Fruit fly (Drosophila melanogaster) whole organism, prepupa: ENCODE results near the gene emc.
A peak's percentile ranks its signal among the peaks of the same experiment; 100 is the strongest.

Experiments used
- Blimp-1 ChIP-seq: fragments of 200-800 bp; sonication (Bioruptor generic); optimal IDR thresholded peaks from 3 replicates; lab custom pipeline; 2017; ENCODE audit warnings: missing biosample characterization, missing genetic modification characterization, mild to moderate bottlenecking, moderate library complexity, missing genetic modification reagents
- CG10669 ChIP-seq: fragments of 200-800 bp; sonication (Bioruptor generic); optimal IDR thresholded peaks from 3 replicates; lab custom pipeline; 2018; ENCODE audit warnings: missing biosample characterization, mild to moderate bottlenecking, missing genetic modification characterization, moderate library complexity
- CG11294 ChIP-seq: fragments of 200-800 bp; sonication (Bioruptor generic); IDR thresholded peaks from 2 replicates; pipeline ENCODE4 v1.3.6; 2022; ENCODE audit warnings: missing biosample characterization, missing genetic modification characterization
- CG11762 ChIP-seq: fragments of 200-800 bp; sonication (Bioruptor generic); optimal IDR thresholded peaks from 3 replicates; lab custom pipeline; 2016; ENCODE audit warnings: missing biosample characterization, missing genetic modification characterization; ENCODE audit not compliant: insufficient read depth
- CG11902 ChIP-seq: fragments of 200-800 bp; sonication (Bioruptor generic); optimal IDR thresholded peaks from 3 replicates; lab custom pipeline; 2016; ENCODE audit warnings: missing biosample characterization, missing genetic modification characterization
- CG15336 ChIP-seq: fragments of 200-800 bp; sonication (Bioruptor generic); IDR thresholded peaks from 2 replicates; pipeline ENCODE4 v1.3.6; 2022; ENCODE audit warnings: missing biosample characterization, missing genetic modification characterization
- CG1621 ChIP-seq: fragments of 200-800 bp; sonication (Bioruptor generic); optimal IDR thresholded peaks from 3 replicates; lab custom pipeline; 2018; ENCODE audit warnings: missing biosample characterization, mild to moderate bottlenecking, missing genetic modification characterization
- CG16779 ChIP-seq: fragments of 200-800 bp; sonication (Bioruptor generic); optimal IDR thresholded peaks from 3 replicates; lab custom pipeline; 2017; ENCODE audit warnings: missing biosample characterization, mild to moderate bottlenecking, missing genetic modification characterization
- CG3032 ChIP-seq: fragments of 200-800 bp; optimal IDR thresholded peaks from 2 replicates; lab custom pipeline; 2019; ENCODE audit warnings: missing biosample characterization, mild to moderate bottlenecking, missing genetic modification characterization, moderate library complexity
- CG31627 ChIP-seq: fragments of 200-800 bp; sonication (Bioruptor generic); optimal IDR thresholded peaks from 3 replicates; lab custom pipeline; 2016; ENCODE audit warnings: missing biosample characterization, missing genetic modification characterization
- CG32006 ChIP-seq: fragments of 200-800 bp; sonication (Bioruptor generic); optimal IDR thresholded peaks from 3 replicates; lab custom pipeline; 2017; ENCODE audit warnings: missing biosample characterization, mild to moderate bottlenecking, missing genetic modification characterization
- CG34406 ChIP-seq: fragments of 200-800 bp; sonication (Bioruptor generic); optimal IDR thresholded peaks from 3 replicates; lab custom pipeline; 2016; ENCODE audit warnings: missing biosample characterization, missing genetic modification characterization
- CG3919 ChIP-seq: fragments of 200-800 bp; sonication (Bioruptor generic); optimal IDR thresholded peaks from 3 replicates; lab custom pipeline; 2016; ENCODE audit warnings: missing biosample characterization, missing genetic modification characterization
- CG4318 ChIP-seq: fragments of 200-800 bp; sonication (Bioruptor generic); optimal IDR thresholded peaks from 3 replicates; lab custom pipeline; 2017; ENCODE audit warnings: missing biosample characterization, mild to moderate bottlenecking, missing genetic modification characterization
- CG6163 ChIP-seq: fragments of 200-800 bp; sonication (Bioruptor generic); IDR thresholded peaks from 3 replicates; pipeline ENCODE4 v1.3.6; 2022; ENCODE audit warnings: missing biosample characterization, missing genetic modification characterization
- CG6276 ChIP-seq: fragments of 200-800 bp; sonication (Bioruptor generic); optimal IDR thresholded peaks from 2 replicates; lab custom pipeline; 2017; ENCODE audit warnings: missing biosample characterization, mild to moderate bottlenecking, missing genetic modification characterization
- CG6792 ChIP-seq: fragments of 200-800 bp; sonication (Bioruptor generic); optimal IDR thresholded peaks from 3 replicates; lab custom pipeline; 2016; ENCODE audit warnings: missing biosample characterization, missing genetic modification characterization
- CG6808 ChIP-seq: fragments of 200-800 bp; sonication (Bioruptor generic); optimal IDR thresholded peaks from 3 replicates; lab custom pipeline; 2017; ENCODE audit warnings: missing biosample characterization, missing genetic modification characterization, mild to moderate bottlenecking, moderate library complexity, missing genetic modification reagents
- CG6854 ChIP-seq: fragments of 200-800 bp; sonication (Bioruptor generic); optimal IDR thresholded peaks from 2 replicates; lab custom pipeline; 2017; ENCODE audit warnings: missing biosample characterization, mild to moderate bottlenecking, missing genetic modification characterization
- CG7368 ChIP-seq: fragments of 200-800 bp; sonication (Bioruptor generic); optimal IDR thresholded peaks from 3 replicates; lab custom pipeline; 2016; ENCODE audit warnings: missing biosample characterization, missing genetic modification characterization
- CG8119 ChIP-seq: fragments of 200-800 bp; sonication (Bioruptor generic); IDR thresholded peaks from 3 replicates; pipeline ENCODE4 v1.3.6; 2022; ENCODE audit warnings: missing biosample characterization, missing genetic modification characterization
- Eip78C ChIP-seq: fragments of 200-800 bp; sonication (Bioruptor generic); peaks from one replicate; lab custom pipeline; 2016; ENCODE audit warnings: missing biosample characterization, missing genetic modification characterization
- Ets21C ChIP-seq: fragments of 200-800 bp; sonication (Bioruptor generic); optimal IDR thresholded peaks from 3 replicates; lab custom pipeline; 2016; ENCODE audit warnings: missing biosample characterization, missing genetic modification characterization
- Gug ChIP-seq: fragments of 200-800 bp; sonication (Bioruptor generic); IDR thresholded peaks from 2 replicates; pipeline ENCODE4 v1.3.6; 2022; ENCODE audit warnings: missing biosample characterization, missing genetic modification characterization
- Hr38 ChIP-seq: sonication (Bioruptor generic); optimal IDR thresholded peaks from 2 replicates; lab custom pipeline; 2016; ENCODE audit warnings: missing biosample characterization, missing genetic modification characterization
- Hr39 ChIP-seq: fragments of 200-800 bp; sonication (Bioruptor generic); optimal IDR thresholded peaks from 2 replicates; lab custom pipeline; 2016; ENCODE audit warnings: missing biosample characterization, missing genetic modification characterization
- Hr4 ChIP-seq: fragments of 200-800 bp; sonication (Bioruptor generic); optimal IDR thresholded peaks from 3 replicates; lab custom pipeline; 2016; ENCODE audit warnings: missing biosample characterization, missing genetic modification characterization
- Lpt ChIP-seq: fragments of 200-800 bp; sonication (Bioruptor generic); optimal IDR thresholded peaks from 3 replicates; lab custom pipeline; 2016; ENCODE audit warnings: missing biosample characterization, missing genetic modification characterization
- Met ChIP-seq: fragments of 200-800 bp; sonication (Bioruptor generic); optimal IDR thresholded peaks from 3 replicates; lab custom pipeline; 2016; ENCODE audit warnings: missing biosample characterization, missing genetic modification characterization
- OdsH ChIP-seq: fragments of 200-800 bp; sonication (Bioruptor generic); optimal IDR thresholded peaks from 3 replicates; lab custom pipeline; 2016; ENCODE audit warnings: missing biosample characterization, missing genetic modification characterization
- Smox ChIP-seq: fragments of 200-800 bp; sonication (Bioruptor generic); optimal IDR thresholded peaks from 3 replicates; lab custom pipeline; 2016; ENCODE audit warnings: missing biosample characterization, missing genetic modification characterization
- Sox14 ChIP-seq: fragments of 200-800 bp; sonication (Bioruptor generic); optimal IDR thresholded peaks from 3 replicates; lab custom pipeline; 2016; ENCODE audit warnings: missing biosample characterization, missing genetic modification characterization
- achi ChIP-seq: fragments of 200-800 bp; sonication (Bioruptor generic); optimal IDR thresholded peaks from 3 replicates; lab custom pipeline; 2016; ENCODE audit warnings: missing biosample characterization, missing genetic modification characterization
- acj6 ChIP-seq: fragments of 200-800 bp; sonication (Bioruptor generic); optimal IDR thresholded peaks from 3 replicates; lab custom pipeline; 2016; ENCODE audit warnings: missing biosample characterization, missing genetic modification characterization
- cyc ChIP-seq: fragments of 200-800 bp; sonication (Bioruptor generic); optimal IDR thresholded peaks from 3 replicates; lab custom pipeline; 2016; ENCODE audit warnings: missing biosample characterization, missing genetic modification characterization
- eg ChIP-seq: fragments of 200-800 bp; sonication (Bioruptor generic); IDR thresholded peaks from 3 replicates; pipeline ENCODE4 v1.3.6; 2022; ENCODE audit warnings: missing biosample characterization, missing genetic modification characterization
- fd59A ChIP-seq: fragments of 200-800 bp; sonication (Bioruptor generic); optimal IDR thresholded peaks from 2 replicates; lab custom pipeline; 2017; ENCODE audit warnings: missing biosample characterization, mild to moderate bottlenecking, missing genetic modification characterization, missing genetic modification reagents
- fd85E ChIP-seq: fragments of 200-800 bp; sonication (Bioruptor generic); optimal IDR thresholded peaks from 3 replicates; lab custom pipeline; 2016; ENCODE audit warnings: missing biosample characterization, missing genetic modification characterization
- fkh ChIP-seq: fragments of 200-800 bp; sonication (Bioruptor generic); optimal IDR thresholded peaks from 3 replicates; lab custom pipeline; 2017; ENCODE audit warnings: missing biosample characterization, mild to moderate bottlenecking, missing genetic modification characterization, moderate library complexity
- net ChIP-seq: fragments of 200-800 bp; sonication (Bioruptor generic); optimal IDR thresholded peaks from 3 replicates; lab custom pipeline; 2016; ENCODE audit warnings: missing biosample characterization, missing genetic modification characterization
- pdm3 ChIP-seq: fragments of 200-800 bp; sonication (Bioruptor generic); optimal IDR thresholded peaks from 3 replicates; lab custom pipeline; 2016; ENCODE audit warnings: missing biosample characterization, missing genetic modification characterization
- salr ChIP-seq, 2 experiments: fragments of 200-800 bp; sonication (Bioruptor generic); optimal IDR thresholded peaks; 3 replicates each; lab custom pipeline; 2016 to 2018; ENCODE audit warnings: missing biosample characterization in 2 of 2, missing genetic modification characterization in 2 of 2, mild to moderate bottlenecking in 1 of 2
- spab ChIP-seq: fragments of 200-800 bp; sonication (Bioruptor generic); optimal IDR thresholded peaks from 2 replicates; lab custom pipeline; 2017; ENCODE audit warnings: missing biosample characterization, mild to moderate bottlenecking, missing genetic modification characterization, missing genetic modification reagents
- ss ChIP-seq, 2 experiments: fragments of 200-800 bp; sonication (Bioruptor generic); optimal IDR thresholded peaks; 2 replicates in 1 of 2; 3 replicates in 1 of 2; lab custom pipeline; 2017 to 2018; ENCODE audit warnings: mild to moderate bottlenecking in 2 of 2, missing biosample characterization in 2 of 2, missing genetic modification characterization in 2 of 2, moderate library complexity in 1 of 2
- svp ChIP-seq: fragments of 200-800 bp; sonication (Bioruptor generic); peaks from one replicate; lab custom pipeline; 2016; ENCODE audit warnings: missing biosample characterization, missing genetic modification characterization
- topi ChIP-seq: fragments of 200-800 bp; sonication (Bioruptor generic); optimal IDR thresholded peaks from 3 replicates; lab custom pipeline; 2016; ENCODE audit warnings: missing biosample characterization, missing genetic modification characterization
- vri ChIP-seq: fragments of 200-800 bp; sonication (Bioruptor generic); optimal IDR thresholded peaks from 3 replicates; lab custom pipeline; 2016; ENCODE audit warnings: missing biosample characterization, mild to moderate bottlenecking, missing genetic modification characterization

The emc gene

dm6 chr3L:745222-745942, 3.8 kb upstream of the emc start (continued):
- TF ChIP-seq CG3919 (GFP tag; lab: Kevin White, UChicago) (peak; percentile 12), Hr39 (peak; percentile 49), CG32006 (GFP tag; lab: Kevin White, UChicago) (peak; percentile 16), acj6 (GFP tag; lab: Kevin White, UChicago) (peak; percentile 43), CG34406 (GFP tag; lab: Kevin White, UChicago) (no peak), CG15336 (GFP tag; lab: Robert Waterston, UW) (no peak), Gug (no peak), ss (GFP tag; optimal IDR thresholded peaks at IDR 0.05; lab: Kevin White, UChicago) (no peak), Blimp-1 (GFP tag; lab: Kevin White, UChicago) (no peak)

dm6 chr3L:746345-746932, 2.8 kb upstream of the emc start:
- TF ChIP-seq CG6276 (GFP tag; lab: Kevin White, UChicago): no peak
- TF ChIP-seq ss (GFP tag; optimal IDR thresholded peaks at IDR 0.05; lab: Kevin White, UChicago): peak; percentile 83 to 90
- TF ChIP-seq fd85E (GFP tag; lab: Kevin White, UChicago): no peak
- TF ChIP-seq Lpt: no peak
- TF ChIP-seq topi (GFP tag; lab: Kevin White, UChicago): peak; percentile 58
- peak; percentile 19; the same call in 1 of the 3 replicates for TF ChIP-seq eg (GFP tag; lab: Robert Waterston, UW)
- peak; percentile 3 for TF ChIP-seq Ets21C (GFP tag; lab: Kevin White, UChicago)
- TF ChIP-seq pdm3 (GFP tag; lab: Kevin White, UChicago): peak; percentile 76
- peak; percentile 34 for TF ChIP-seq Smox (GFP tag; lab: Kevin White, UChicago)
- TF ChIP-seq CG8119: no peak
- peak; percentile 62 for TF ChIP-seq Sox14 (GFP tag; lab: Kevin White, UChicago)
- peak; percentile 14 to 79 for TF ChIP-seq salr (GFP tag; optimal IDR thresholded peaks at IDR 0.05; lab: Kevin White, UChicago)
- TF ChIP-seq CG6808: peak; percentile 91
- peak; percentile 65 for TF ChIP-seq CG6163
- TF ChIP-seq fd59A (GFP tag; lab: Kevin White, UChicago): peak; percentile 85
- no peak for TF ChIP-seq fkh (GFP tag; lab: Kevin White, UChicago)
- TF ChIP-seq CG31627 (GFP tag; lab: Kevin White, UChicago): peak; percentile 32
- peak; percentile 74 for TF ChIP-seq CG7368 (GFP tag; lab: Kevin White, UChicago)
- peak; percentile 22 for TF ChIP-seq Hr4 (GFP tag; lab: Kevin White, UChicago)
- peak; percentile 89 for TF ChIP-seq CG1621 (tag; lab: Kevin White, UChicago)
- TF ChIP-seq vri (GFP tag; lab: Kevin White, UChicago): no peak
- no peak for TF ChIP-seq CG4318 (GFP tag; lab: Kevin White, UChicago)
- TF ChIP-seq cyc: peak; percentile 40
- peak; percentile 77 for TF ChIP-seq svp
- TF ChIP-seq CG10669 (GFP tag; lab: Kevin White, UChicago): peak; percentile 95
- TF ChIP-seq Met (GFP tag; lab: Kevin White, UChicago): peak; percentile 57
- peak; percentile 70 for TF ChIP-seq acj6 (GFP tag; lab: Kevin White, UChicago)
- no peak for TF ChIP-seq CG6854 (GFP tag; lab: Kevin White, UChicago)
- TF ChIP-seq Hr39: peak; percentile 36
- peak; percentile 62 for TF ChIP-seq CG34406 (GFP tag; lab: Kevin White, UChicago)
- TF ChIP-seq CG6792: peak; percentile 71
- peak; percentile 84 for TF ChIP-seq CG3919 (GFP tag; lab: Kevin White, UChicago)
- TF ChIP-seq CG11294 (GFP tag; lab: Robert Waterston, UW): no peak
- peak; percentile 95 for TF ChIP-seq Eip78C
- peak; percentile 88 for TF ChIP-seq spab
- peak; percentile 53 for TF ChIP-seq CG16779 (tag; lab: Kevin White, UChicago)
- TF ChIP-seq CG11902 (GFP tag; lab: Kevin White, UChicago): peak; percentile 80
- peak; percentile 93 for TF ChIP-seq CG3032
- no peak for TF ChIP-seq Gug
- peak; percentile 67 for TF ChIP-seq OdsH (GFP tag; lab: Kevin White, UChicago)
- TF ChIP-seq net: peak; percentile 64
- TF ChIP-seq CG11762 (GFP tag; lab: Kevin White, UChicago): peak; percentile 70
- TF ChIP-seq Hr38 (GFP tag; lab: Kevin White, UChicago): no peak
- peak; percentile 29 for TF ChIP-seq CG32006 (GFP tag; lab: Kevin White, UChicago)
- TF ChIP-seq achi: peak; percentile 78
